Worm (Caenorhabditis elegans): Measurements from ENCODE around the gene clec-151.

Gene clec-151

ce11 chrIII:4679963-4680484 is 51.8 kb downstream of the clec-151 start, which contains the start of gene srg-11:
TSS of gene srg-11 (plus strand) at chrIII:4680013.
- TF ChIP-seq dpff-1 (tag; optimal IDR thresholded peaks at IDR 0.05) (no peak), ceh-100 (GFP tag; IDR thresholded peaks at IDR 0.05) (no peak), fkh-3 (tag; optimal IDR thresholded peaks at IDR 0.05) (no peak), hmg-1.2 (GFP tag; IDR thresholded peaks at IDR 0.05) (no peak), F23B12.7 (tag; optimal IDR thresholded peaks at IDR 0.05; ENCODE audit: insufficient read depth) (no peak)

Data from whole organism, young adult.